Fruit fly (Drosophila melanogaster) whole organism, embryonic: ENCODE data around the gene CG17625.

Experiments used
- Abd-B ChIP-seq: fragments of 200-800 bp; sonication (Bioruptor generic); optimal IDR thresholded peaks from 2 replicates; lab custom pipeline; 2018; ENCODE audit warnings: missing biosample characterization, mild to moderate bottlenecking, missing genetic modification characterization, moderate library complexity
- B-H2 ChIP-seq: fragments of 200-800 bp; sonication (Bioruptor generic); optimal IDR thresholded peaks from 2 replicates; lab custom pipeline; 2018; ENCODE audit warnings: missing biosample characterization, mild to moderate bottlenecking, missing genetic modification characterization
- CG10147 ChIP-seq: fragments of 200-800 bp; sonication (Bioruptor generic); optimal IDR thresholded peaks from 2 replicates; lab custom pipeline; 2019; ENCODE audit warnings: missing biosample characterization, mild to moderate bottlenecking, missing genetic modification characterization, moderate library complexity
- CG11696 ChIP-seq: fragments of 200-800 bp; sonication (Bioruptor generic); IDR thresholded peaks from 2 replicates; pipeline ENCODE4 v1.3.6; 2022; ENCODE audit warnings: missing biosample characterization, missing genetic modification characterization
- CG12299 ChIP-seq: fragments of 200-800 bp; sonication (Bioruptor generic); optimal IDR thresholded peaks from 2 replicates; lab custom pipeline; 2018; ENCODE audit warnings: missing biosample characterization, mild to moderate bottlenecking, missing genetic modification characterization
- CG12942 ChIP-seq: fragments of 200-800 bp; sonication (Bioruptor generic); optimal IDR thresholded peaks from 3 replicates; lab custom pipeline; 2016; ENCODE audit warnings: missing biosample characterization, missing genetic modification characterization
- CG14050 ChIP-seq: fragments of 200-800 bp; sonication (Bioruptor generic); IDR thresholded peaks from 3 replicates; pipeline ENCODE4 v1.3.6; 2022; ENCODE audit warnings: missing biosample characterization, missing genetic modification characterization
- CG14441 ChIP-seq: fragments of 200-800 bp; sonication (Bioruptor generic); IDR thresholded peaks from 2 replicates; pipeline ENCODE4 v1.3.6; 2022; ENCODE audit warnings: missing biosample characterization, missing genetic modification characterization
- CG14710 ChIP-seq: fragments of 200-800 bp; sonication (Bioruptor generic); optimal IDR thresholded peaks from 3 replicates; lab custom pipeline; 2019; ENCODE audit warnings: missing biosample characterization, mild to moderate bottlenecking, missing genetic modification characterization, moderate library complexity
- CG1529 ChIP-seq: fragments of 200-800 bp; sonication (Bioruptor generic); optimal IDR thresholded peaks from 3 replicates; lab custom pipeline; 2018; ENCODE audit warnings: missing biosample characterization, missing genetic modification characterization
- CG17361 ChIP-seq: fragments of 200-800 bp; sonication (Bioruptor generic); IDR thresholded peaks from 3 replicates; pipeline ENCODE4 v1.3.6; 2022; ENCODE audit warnings: missing biosample characterization, missing genetic modification characterization
- CG17568 ChIP-seq: fragments of 200-800 bp; sonication (Bioruptor generic); optimal IDR thresholded peaks from 2 replicates; lab custom pipeline; 2018; ENCODE audit warnings: missing biosample characterization, mild to moderate bottlenecking, missing genetic modification characterization, moderate library complexity
- CG18599 ChIP-seq: fragments of 200-800 bp; sonication (Bioruptor generic); optimal IDR thresholded peaks from 3 replicates; lab custom pipeline; 2017; ENCODE audit warnings: missing biosample characterization, missing genetic modification characterization, mild to moderate bottlenecking, moderate library complexity, missing genetic modification reagents
- CG18764 ChIP-seq: fragments of 200-800 bp; sonication (Bioruptor generic); optimal IDR thresholded peaks from 3 replicates; lab custom pipeline; 2016; ENCODE audit warnings: missing biosample characterization, missing genetic modification characterization
- CG30020 ChIP-seq: fragments of 200-800 bp; optimal IDR thresholded peaks from 2 replicates; lab custom pipeline; 2019; ENCODE audit warnings: missing biosample characterization, mild to moderate bottlenecking, missing genetic modification characterization, moderate library complexity
- CG3407 ChIP-seq: fragments of 200-800 bp; sonication (Bioruptor generic); optimal IDR thresholded peaks from 2 replicates; lab custom pipeline; 2018; ENCODE audit warnings: missing biosample characterization, mild to moderate bottlenecking, missing genetic modification characterization
- CG34224 ChIP-seq: fragments of 200-800 bp; sonication (Bioruptor generic); IDR thresholded peaks from 3 replicates; pipeline ENCODE4 v1.3.6; 2022; ENCODE audit warnings: missing biosample characterization, missing genetic modification characterization; ENCODE audit not compliant: partially characterized antibody
- CG4282 ChIP-seq: fragments of 200-800 bp; sonication (Bioruptor generic); optimal IDR thresholded peaks from 2 replicates; lab custom pipeline; 2016; ENCODE audit warnings: missing biosample characterization, missing genetic modification characterization
- CG7745 ChIP-seq: fragments of 200-800 bp; sonication (Bioruptor generic); optimal IDR thresholded peaks from 2 replicates; lab custom pipeline; 2018; ENCODE audit warnings: missing biosample characterization, mild to moderate bottlenecking, missing genetic modification characterization, moderate library complexity
- CG8359 ChIP-seq: fragments of 200-800 bp; sonication (Bioruptor generic); optimal IDR thresholded peaks from 2 replicates; lab custom pipeline; 2017; ENCODE audit warnings: missing biosample characterization, mild to moderate bottlenecking, missing genetic modification characterization, borderline replicate concordance
- CG9609 ChIP-seq: fragments of 200-800 bp; sonication (Bioruptor generic); optimal IDR thresholded peaks from 3 replicates; lab custom pipeline; 2016; ENCODE audit warnings: missing biosample characterization, missing genetic modification characterization
- CG9797 ChIP-seq: fragments of 200-800 bp; sonication (Bioruptor generic); optimal IDR thresholded peaks from 3 replicates; lab custom pipeline; 2018; ENCODE audit warnings: missing biosample characterization, mild to moderate bottlenecking, missing genetic modification characterization
- E2f1 ChIP-seq: fragments of 200-800 bp; sonication (Bioruptor generic); IDR thresholded peaks from 2 replicates; pipeline ENCODE4 v1.3.6; 2022; ENCODE audit warnings: missing biosample characterization, missing genetic modification characterization
- E2f2 ChIP-seq: fragments of 200-800 bp; sonication (Bioruptor generic); IDR thresholded peaks from 2 replicates; pipeline ENCODE4 v1.3.6; 2022; ENCODE audit warnings: missing biosample characterization, missing genetic modification characterization
- Elba2 ChIP-seq: fragments of 200-800 bp; sonication (Bioruptor generic); optimal IDR thresholded peaks from 3 replicates; lab custom pipeline; 2016; ENCODE audit warnings: missing biosample characterization, missing genetic modification characterization
- Gug ChIP-seq: fragments of 200-800 bp; sonication (Bioruptor generic); IDR thresholded peaks from 4 replicates; pipeline ENCODE4 v1.3.6; 2022; ENCODE audit warnings: missing biosample characterization, missing genetic modification characterization
- Opbp ChIP-seq: fragments of 200-800 bp; sonication (Bioruptor generic); IDR thresholded peaks from 3 replicates; pipeline ENCODE4 v1.3.6; 2022; ENCODE audit warnings: missing biosample characterization, missing genetic modification characterization; ENCODE audit not compliant: partially characterized antibody
- Taf1 ChIP-seq: fragments of 200-800 bp; sonication (Bioruptor generic); IDR thresholded peaks from 2 replicates; pipeline ENCODE4 v1.3.6; 2022; ENCODE audit warnings: missing biosample characterization, missing genetic modification characterization
- YL-1 ChIP-seq: fragments of 200-800 bp; sonication (Bioruptor generic); optimal IDR thresholded peaks from 3 replicates; lab custom pipeline; 2017; ENCODE audit warnings: missing biosample characterization, mild to moderate bottlenecking, missing genetic modification characterization
- ab ChIP-seq: fragments of 200-800 bp; sonication (Bioruptor generic); optimal IDR thresholded peaks from 2 replicates; lab custom pipeline; 2016; ENCODE audit warnings: missing biosample characterization, missing genetic modification characterization
- cad ChIP-seq: fragments of >200 bp; optimal IDR thresholded peaks from 2 replicates; lab custom pipeline; 2017; ENCODE audit warnings: missing biosample characterization, missing genetic modification characterization
- corto ChIP-seq: fragments of 200-800 bp; sonication (Bioruptor generic); optimal IDR thresholded peaks from 2 replicates; lab custom pipeline; 2016; ENCODE audit warnings: missing biosample characterization, mild to moderate bottlenecking, missing genetic modification characterization, moderate library complexity
- dpn ChIP-seq, 2 experiments: fragments of 200-800 bp; sonication (Bioruptor generic); optimal IDR thresholded peaks; 3 replicates each; lab custom pipeline; 2016; ENCODE audit warnings: missing biosample characterization in 2 of 2, missing genetic modification characterization in 2 of 2
- emc ChIP-seq: fragments of 200-800 bp; sonication (Bioruptor generic); optimal IDR thresholded peaks from 2 replicates; lab custom pipeline; 2016; ENCODE audit warnings: missing biosample characterization, missing genetic modification characterization
- gce ChIP-seq: fragments of 200-800 bp; sonication (Bioruptor generic); IDR thresholded peaks from 3 replicates; pipeline ENCODE4 v1.3.6; 2022; ENCODE audit warnings: missing biosample characterization, missing genetic modification characterization
- gcm2 ChIP-seq: fragments of 200-800 bp; sonication (Bioruptor generic); optimal IDR thresholded peaks from 2 replicates; lab custom pipeline; 2016; ENCODE audit warnings: missing biosample characterization, missing genetic modification characterization
- gro ChIP-seq: fragments of 200-800 bp; sonication (Bioruptor generic); optimal IDR thresholded peaks from 2 replicates; lab custom pipeline; 2016; ENCODE audit warnings: missing biosample characterization, missing genetic modification characterization
- inv ChIP-seq: fragments of 200-800 bp; sonication (Bioruptor generic); IDR thresholded peaks from 2 replicates; pipeline ENCODE4 v1.3.6; 2022; ENCODE audit warnings: missing biosample characterization, missing genetic modification characterization; ENCODE audit not compliant: partially characterized antibody
- lola ChIP-seq, 3 experiments: fragments of >200 bp in 2 of 3; fragments of 200-800 bp in 1 of 3; sonication (Bioruptor generic) in 1 of 3; optimal IDR thresholded peaks; 2 replicates each; lab custom pipeline; 2017 to 2019; ENCODE audit warnings: missing biosample characterization in 3 of 3, missing genetic modification characterization in 3 of 3, mild to moderate bottlenecking in 1 of 3, moderate library complexity in 1 of 3
- maf-S ChIP-seq: fragments of 200-800 bp; sonication (Bioruptor generic); optimal IDR thresholded peaks from 2 replicates; lab custom pipeline; 2016; ENCODE audit warnings: missing biosample characterization, missing genetic modification characterization
- pb ChIP-seq: fragments of 200-800 bp; sonication (Bioruptor generic); optimal IDR thresholded peaks from 3 replicates; lab custom pipeline; 2016; ENCODE audit warnings: missing biosample characterization, missing genetic modification characterization
- psq ChIP-seq: fragments of 200-800 bp; sonication (Bioruptor generic); optimal IDR thresholded peaks from 2 replicates; lab custom pipeline; 2017; ENCODE audit warnings: missing biosample characterization, missing genetic modification characterization
- sob ChIP-seq: fragments of 200-800 bp; sonication (Bioruptor generic); IDR thresholded peaks from 2 replicates; pipeline ENCODE4 v1.3.6; 2022; ENCODE audit warnings: missing biosample characterization, missing genetic modification characterization
- sr ChIP-seq: fragments of 200-800 bp; sonication (Bioruptor generic); IDR thresholded peaks from 3 replicates; pipeline ENCODE4 v1.3.6; 2022; ENCODE audit warnings: missing biosample characterization, missing genetic modification characterization
- tx ChIP-seq: fragments of 200-800 bp; sonication (Bioruptor generic); optimal IDR thresholded peaks from 2 replicates; lab custom pipeline; 2016; ENCODE audit warnings: missing biosample characterization, missing genetic modification characterization
- wdn ChIP-seq: fragments of 200-800 bp; sonication (Bioruptor generic); IDR thresholded peaks from 2 replicates; pipeline ENCODE4 v1.3.6; 2022; ENCODE audit warnings: missing biosample characterization, missing genetic modification characterization
- wek ChIP-seq: fragments of 200-800 bp; sonication (Bioruptor generic); optimal IDR thresholded peaks from 3 replicates; lab custom pipeline; 2018; ENCODE audit warnings: missing biosample characterization, mild to moderate bottlenecking, missing genetic modification characterization, moderate library complexity

Gene CG17625

dm6 chr3R:22719607-22719949 is 32.9 kb downstream of the CG17625 start (continued):
- TF ChIP-seq tx = no peak
- TF ChIP-seq psq (GFP tag; lab: Kevin White, UChicago) = no peak
- 0 out of 2 replicates have a peak, but pooled peaks have one; percentile 11 for TF ChIP-seq E2f1
- no peak for TF ChIP-seq ab (GFP tag; lab: Kevin White, UChicago)
- TF ChIP-seq maf-S (GFP tag; lab: Kevin White, UChicago) = no peak
- TF ChIP-seq Gug (GFP tag; lab: Robert Waterston, UW) = no peak
- TF ChIP-seq CG30020 (tag; lab: Kevin White, UChicago) = no peak
- no peak for TF ChIP-seq CG8359 (GFP tag; lab: Kevin White, UChicago)
- TF ChIP-seq Taf1 (GFP tag; lab: Robert Waterston, UW) = no peak
- no peak for TF ChIP-seq CG14050 (GFP tag; lab: Robert Waterston, UW)
- no peak for TF ChIP-seq sob (GFP tag; lab: Robert Waterston, UW)
- TF ChIP-seq corto (GFP tag; lab: Kevin White, UChicago) = no peak
- no peak for TF ChIP-seq CG18764
- no peak for TF ChIP-seq Abd-B
- TF ChIP-seq Opbp = no peak
- no peak for TF ChIP-seq CG12942 (GFP tag; lab: Kevin White, UChicago)
- no peak for TF ChIP-seq dpn (GFP tag; optimal IDR thresholded peaks at IDR 0.05; lab: Kevin White, UChicago)
- TF ChIP-seq CG11696 (GFP tag; lab: Robert Waterston, UW) = no peak
- no peak for TF ChIP-seq CG4282 (GFP tag; lab: Kevin White, UChicago)
- TF ChIP-seq CG10147 (GFP tag; lab: Kevin White, UChicago) = no peak
- no peak for TF ChIP-seq cad (GFP tag; lab: Kevin White, UChicago)
- TF ChIP-seq pb (GFP tag; lab: Kevin White, UChicago) = no peak
- no peak for TF ChIP-seq CG17568 (GFP tag; lab: Kevin White, UChicago)
- no peak for TF ChIP-seq CG9797 (GFP tag; lab: Kevin White, UChicago)
- no peak for TF ChIP-seq emc
- TF ChIP-seq CG12299 = no peak
- no peak for TF ChIP-seq B-H2 (GFP tag; lab: Kevin White, UChicago)
- peak in 1 of 3 experiments; percentile 26 for TF ChIP-seq lola (GFP tag; optimal IDR thresholded peaks at IDR 0.05; lab: Kevin White, UChicago)
- TF ChIP-seq gcm2 = no peak
- no peak for TF ChIP-seq CG3407 (GFP tag; lab: Kevin White, UChicago)
- TF ChIP-seq CG9609 (GFP tag; lab: Kevin White, UChicago) = no peak
- no peak for TF ChIP-seq CG7745 (tag; lab: Kevin White, UChicago)
- TF ChIP-seq CG17361 (GFP tag; lab: Robert Waterston, UW) = peak; percentile 43; the same call in 1 of the 3 replicates
- no peak for TF ChIP-seq gro (GFP tag; lab: Kevin White, UChicago)
- TF ChIP-seq gce (GFP tag; lab: Robert Waterston, UW) = no peak
- no peak for TF ChIP-seq sr (GFP tag; lab: Robert Waterston, UW)
- no peak for TF ChIP-seq inv
- TF ChIP-seq E2f2 = no peak
- TF ChIP-seq CG14710 (tag; lab: Kevin White, UChicago) = peak; percentile 55
- TF ChIP-seq CG1529 = no peak
- TF ChIP-seq YL-1 (GFP tag; lab: Kevin White, UChicago) = no peak
- no peak for TF ChIP-seq CG14441
- no peak for TF ChIP-seq wdn
- TF ChIP-seq CG34224 (GFP tag; lab: Robert Waterston, UW) = no peak
- no peak for TF ChIP-seq Elba2 (GFP tag; lab: Kevin White, UChicago)
- peak; percentile 71 for TF ChIP-seq CG18599 (GFP tag; lab: Kevin White, UChicago)
- no peak for TF ChIP-seq wek
